Worm (Caenorhabditis elegans) whole organism, L4 larva: ENCODE measurements around the gene Y34F4.3.
A peak's percentile ranks its signal among the peaks of the same experiment; 100 is the strongest.

Experiments used
- F10B5.3 ChIP-seq: sonication (generic microtip); optimal IDR thresholded peaks from 2 replicates; lab custom pipeline; 2016; ENCODE audit warnings: mild to moderate bottlenecking, missing genetic modification characterization, missing compliant biosample characterization
- F37D6.2 ChIP-seq: sonication (generic microtip); optimal IDR thresholded peaks from 2 replicates; lab custom pipeline; 2016; ENCODE audit warnings: mild to moderate bottlenecking, missing genetic modification characterization, missing compliant biosample characterization
- F49E8.2 ChIP-seq: sonication (generic microtip); optimal IDR thresholded peaks from 2 replicates; lab custom pipeline; 2016; ENCODE audit warnings: missing compliant biosample characterization, mild to moderate bottlenecking, missing genetic modification characterization, borderline replicate concordance
- R02D3.7 ChIP-seq: fragments of 150-350 bp; sonication (generic microtip); optimal IDR thresholded peaks from 3 replicates; lab custom pipeline; 2014; ENCODE audit warnings: missing biosample characterization, missing genetic modification characterization
- T26A8.4 ChIP-seq: fragments of 200-800 bp; sonication (Bioruptor generic); IDR thresholded peaks from 2 replicates; pipeline ENCODE4 v1.3.6; 2022; ENCODE audit warnings: missing genetic modification characterization, missing compliant biosample characterization
- Y105C5A.15 ChIP-seq: fragments of 200-800 bp; sonication (Bioruptor generic); IDR thresholded peaks from 2 replicates; pipeline ENCODE4 v1.3.6; 2022; ENCODE audit warnings: missing genetic modification characterization, missing compliant biosample characterization
- Y48G9A.11 ChIP-seq: fragments of 200-800 bp; sonication (Bioruptor generic); IDR thresholded peaks from 2 replicates; pipeline ENCODE4 v1.3.6; 2022; ENCODE audit warnings: missing genetic modification reagents, missing genetic modification characterization, missing compliant biosample characterization
- ZK546.5 ChIP-seq, 2 experiments: sonication (generic microtip); optimal IDR thresholded peaks; 2 replicates each; lab custom pipeline; 2017; ENCODE audit warnings: missing biosample characterization in 2 of 2, missing genetic modification characterization in 2 of 2
- aha-1 ChIP-seq: fragments of 150-350 bp; peaks from one replicate; lab custom pipeline; 2014; ENCODE audit warnings: missing biosample characterization, missing genetic modification characterization
- aly-2 ChIP-seq: sonication (generic microtip); optimal IDR thresholded peaks from 2 replicates; lab custom pipeline; 2018; ENCODE audit warnings: missing biosample characterization, missing genetic modification characterization
- ama-1 ChIP-seq: fragments of 150-350 bp; optimal IDR thresholded peaks from 2 replicates; lab custom pipeline; 2014; ENCODE audit warnings: inconsistent platforms, mixed read lengths
- attf-4 ChIP-seq: sonication (generic microtip); optimal IDR thresholded peaks from 3 replicates; lab custom pipeline; 2017; ENCODE audit warnings: missing biosample characterization, missing genetic modification characterization
- ceh-62 ChIP-seq: sonication (generic microtip); optimal IDR thresholded peaks from 2 replicates; lab custom pipeline; 2017; ENCODE audit warnings: missing biosample characterization, missing genetic modification characterization
- ces-1 ChIP-seq: fragments of 150-350 bp; sonication (generic microtip); optimal IDR thresholded peaks from 4 replicates; lab custom pipeline; 2014; ENCODE audit warnings: missing biosample characterization, missing genetic modification reagents, missing genetic modification characterization
- cey-2 ChIP-seq: sonication (generic microtip); optimal IDR thresholded peaks from 3 replicates; lab custom pipeline; 2017; ENCODE audit warnings: missing genetic modification characterization, mild to moderate bottlenecking, missing compliant biosample characterization, antibody characterized with exemption, borderline replicate concordance; ENCODE audit not compliant: insufficient read depth
- ctbp-1 ChIP-seq: fragments of 200-800 bp; sonication (Bioruptor generic); IDR thresholded peaks from 2 replicates; pipeline ENCODE4 v1.3.6; 2022; ENCODE audit warnings: missing genetic modification reagents, missing genetic modification characterization, missing compliant biosample characterization
- daf-16 ChIP-seq, 3 experiments: sonication (generic microtip); optimal IDR thresholded peaks; 2 replicates each; lab custom pipeline; 2016 to 2017; ENCODE audit warnings: missing genetic modification characterization in 3 of 3, missing genetic modification reagents in 3 of 3, mild to moderate bottlenecking in 2 of 3, missing compliant biosample characterization in 2 of 3, missing biosample characterization in 1 of 3, moderate library complexity in 1 of 3
- daf-19 ChIP-seq: fragments of 200-800 bp; sonication (Bioruptor generic); conservative IDR thresholded peaks from 2 replicates; pipeline ENCODE4 v1.3.6; 2022; ENCODE audit warnings: missing genetic modification characterization, missing compliant biosample characterization
- dmd-6 ChIP-seq: fragments of 200-800 bp; sonication (Bioruptor generic); IDR thresholded peaks from 2 replicates; pipeline ENCODE4 v1.3.6; 2022; ENCODE audit warnings: missing genetic modification reagents, missing genetic modification characterization, missing compliant biosample characterization
- dpl-1 ChIP-seq: fragments of 150-350 bp; optimal IDR thresholded peaks from 2 replicates; lab custom pipeline; 2014; ENCODE audit warnings: missing biosample characterization, missing genetic modification reagents, missing genetic modification characterization
- duxl-1 ChIP-seq: sonication (generic microtip); optimal IDR thresholded peaks from 2 replicates; lab custom pipeline; 2016; ENCODE audit warnings: mild to moderate bottlenecking, missing genetic modification characterization, moderate library complexity, missing compliant biosample characterization; ENCODE audit not compliant: poor library complexity
- dve-1 ChIP-seq: sonication (generic microtip); optimal IDR thresholded peaks from 2 replicates; lab custom pipeline; 2017; ENCODE audit warnings: antibody characterized with exemption, mild to moderate bottlenecking, missing genetic modification characterization, missing compliant biosample characterization; ENCODE audit not compliant: insufficient read depth
- egl-43 ChIP-seq: fragments of 200-800 bp; sonication (Bioruptor generic); IDR thresholded peaks from 2 replicates; pipeline ENCODE4 v1.3.6; 2022; ENCODE audit warnings: missing genetic modification reagents, missing genetic modification characterization, missing compliant biosample characterization
- fkh-10 ChIP-seq: fragments of 150-350 bp; optimal IDR thresholded peaks from 2 replicates; lab custom pipeline; 2014; ENCODE audit warnings: missing biosample characterization, missing genetic modification reagents, missing genetic modification characterization
- lim-7 ChIP-seq: fragments of 200-800 bp; sonication (Bioruptor generic); IDR thresholded peaks from 2 replicates; pipeline ENCODE4 v1.3.6; 2022; ENCODE audit warnings: missing genetic modification characterization, missing compliant biosample characterization
- lin-15B ChIP-seq: fragments of 150-350 bp; sonication (generic microtip); optimal IDR thresholded peaks from 3 replicates; lab custom pipeline; 2014; ENCODE audit warnings: missing biosample characterization, missing genetic modification characterization
- lin-38 ChIP-seq: fragments of 200-800 bp; sonication (Bioruptor generic); IDR thresholded peaks from 2 replicates; pipeline ENCODE4 v1.3.6; 2022; ENCODE audit warnings: missing genetic modification reagents, missing genetic modification characterization, missing compliant biosample characterization
- lin-39 ChIP-seq: fragments of 150-350 bp; optimal IDR thresholded peaks from 2 replicates; lab custom pipeline; 2014; ENCODE audit warnings: missing biosample characterization, missing genetic modification reagents, missing genetic modification characterization
- mdt-29 ChIP-seq: fragments of 200-800 bp; sonication (Bioruptor generic); IDR thresholded peaks from 2 replicates; pipeline ENCODE4 v1.3.6; 2022; ENCODE audit warnings: missing genetic modification reagents, missing genetic modification characterization, missing compliant biosample characterization
- mxl-3 ChIP-seq: fragments of 200-800 bp; sonication (Bioruptor generic); optimal IDR thresholded peaks from 2 replicates; lab custom pipeline; 2018; ENCODE audit warnings: mild to moderate bottlenecking, missing genetic modification characterization, missing compliant biosample characterization
- nhr-10 ChIP-seq: fragments of 150-350 bp; optimal IDR thresholded peaks from 2 replicates; lab custom pipeline; 2014; ENCODE audit warnings: missing biosample characterization, missing genetic modification characterization
- nhr-11 ChIP-seq: fragments of 150-350 bp; optimal IDR thresholded peaks from 2 replicates; lab custom pipeline; 2014; ENCODE audit warnings: missing biosample characterization, missing genetic modification characterization
- nhr-237 ChIP-seq: sonication (generic microtip); optimal IDR thresholded peaks from 2 replicates; lab custom pipeline; 2017; ENCODE audit warnings: missing biosample characterization, missing genetic modification characterization
- nhr-28 ChIP-seq: fragments of 150-350 bp; optimal IDR thresholded peaks from 2 replicates; lab custom pipeline; 2014; ENCODE audit warnings: missing biosample characterization, missing genetic modification characterization
- nhr-48 ChIP-seq: sonication (generic microtip); optimal IDR thresholded peaks from 2 replicates; lab custom pipeline; 2016; ENCODE audit warnings: mild to moderate bottlenecking, missing genetic modification characterization, missing compliant biosample characterization
- nhr-76 ChIP-seq: fragments of 150-350 bp; optimal IDR thresholded peaks from 2 replicates; lab custom pipeline; 2014; ENCODE audit warnings: missing biosample characterization, missing genetic modification characterization
- nhr-77 ChIP-seq: fragments of 150-350 bp; optimal IDR thresholded peaks from 2 replicates; lab custom pipeline; 2014; ENCODE audit warnings: missing biosample characterization, missing genetic modification characterization
- pqm-1 ChIP-seq: sonication (generic microtip); optimal IDR thresholded peaks from 2 replicates; lab custom pipeline; 2017; ENCODE audit warnings: missing biosample characterization, missing genetic modification characterization
- rbr-2 ChIP-seq: sonication (generic microtip); optimal IDR thresholded peaks from 2 replicates; lab custom pipeline; 2016; ENCODE audit warnings: missing genotype, missing genetic modification characterization, missing compliant biosample characterization
- sdz-12 ChIP-seq: fragments of 200-800 bp; sonication (Bioruptor generic); optimal IDR thresholded peaks from 2 replicates; lab custom pipeline; 2018; ENCODE audit warnings: mild to moderate bottlenecking, missing genetic modification characterization, missing compliant biosample characterization
- skn-1 ChIP-seq: fragments of 150-350 bp; optimal IDR thresholded peaks from 2 replicates; lab custom pipeline; 2014; ENCODE audit warnings: missing biosample characterization, missing genetic modification characterization
- snpc-1.2 ChIP-seq: fragments of 200-800 bp; sonication (Bioruptor generic); IDR thresholded peaks from 2 replicates; pipeline ENCODE4 v1.3.6; 2022; ENCODE audit warnings: missing genetic modification reagents, missing genetic modification characterization, missing compliant biosample characterization
- tag-97 ChIP-seq: fragments of 200-800 bp; sonication (Bioruptor generic); IDR thresholded peaks from 2 replicates; pipeline ENCODE4 v1.3.6; 2022; ENCODE audit warnings: missing genetic modification characterization, missing compliant biosample characterization
- tra-1 ChIP-seq: fragments of 200-800 bp; sonication (Bioruptor generic); IDR thresholded peaks from 2 replicates; pipeline ENCODE4 v1.3.6; 2022; ENCODE audit warnings: missing genetic modification reagents, missing genetic modification characterization, missing compliant biosample characterization
- unc-62 ChIP-seq, 3 experiments: fragments of 150-350 bp in 1 of 3; sonication (generic microtip); optimal IDR thresholded peaks in 2 of 3; peaks in 1 of 3; 1 replicate in 1 of 3; 2 replicates in 2 of 3; lab custom pipeline; 2014 to 2017; ENCODE audit warnings: missing biosample characterization in 3 of 3, missing genetic modification characterization in 3 of 3, missing genetic modification reagents in 3 of 3, missing genotype in 1 of 3
- vab-7 ChIP-seq: fragments of 200-800 bp; sonication (Bioruptor generic); IDR thresholded peaks from 2 replicates; pipeline ENCODE4 v1.3.6; 2022; ENCODE audit warnings: missing genetic modification reagents, missing genetic modification characterization, missing compliant biosample characterization
- zfp-2 ChIP-seq: sonication (generic microtip); optimal IDR thresholded peaks from 2 replicates; lab custom pipeline; 2016; ENCODE audit warnings: mild to moderate bottlenecking, missing genetic modification characterization, missing compliant biosample characterization
- zip-2 ChIP-seq: fragments of 150-350 bp; optimal IDR thresholded peaks from 2 replicates; lab custom pipeline; 2014; ENCODE audit warnings: missing biosample characterization, missing genetic modification characterization

The Y34F4.3 gene

ce11 chrIII:989558-989957, 26.4 kb downstream of the Y34F4.3 start:
- TF ChIP-seq lin-38 (no peak), daf-16 (GFP tag; optimal IDR thresholded peaks at IDR 0.05; lab: Kevin White, UChicago) (no peak), daf-16 (tag; optimal IDR thresholded peaks at IDR 0.05; lab: Kevin White, UChicago) (no peak), ctbp-1 (GFP tag; lab: Robert Waterston, UW) (peak; percentile 32; the same call in 1 of the 2 replicates), zip-2 (tag; lab: Kevin White, UChicago) (no peak), ces-1 (peak; percentile 68), fkh-10 (GFP tag; lab: Kevin White, UChicago) (peak; percentile 42)

- TF ChIP-seq nhr-237 (tag; lab: Kevin White, UChicago) (no peak), lin-15B (tag; lab: Kevin White, UChicago) (no peak), ZK546.5 (tag; optimal IDR thresholded peaks at IDR 0.05; lab: Kevin White, UChicago) (no peak), duxl-1 (tag; lab: Kevin White, UChicago) (no peak), egl-43 (no peak), snpc-1.2 (no peak), nhr-48 (tag; lab: Kevin White, UChicago) (no peak), nhr-11 (tag; lab: Kevin White, UChicago) (no peak), F10B5.3 (no peak), nhr-77 (tag; lab: Kevin White, UChicago) (no peak), F37D6.2 (tag; lab: Kevin White, UChicago) (no peak), F49E8.2 (no peak), nhr-10 (tag; lab: Kevin White, UChicago) (no peak), zfp-2 (no peak), cey-2 (tag; lab: Kevin White, UChicago) (no peak)
These were observed 33.0 kb downstream of the Y34F4.3 start, which contains the start of gene tbc-10 for ce11 chrIII:982961-983360. Gene tbc-10 (plus strand): TSS chrIII:983261.

ce11 chrIII:981960-982359, 34.0 kb downstream of the Y34F4.3 start:
- no peak for TF ChIP-seq ama-1
- TF ChIP-seq Y48G9A.11: no peak
- peak; percentile 55 for TF ChIP-seq duxl-1 (tag; lab: Kevin White, UChicago)
- no peak for TF ChIP-seq sdz-12 (GFP tag; lab: Kevin White, UChicago)
- no peak for TF ChIP-seq skn-1 (tag; lab: Kevin White, UChicago)
- TF ChIP-seq mdt-29: no peak
- TF ChIP-seq tag-97: no peak
- peak; percentile 96 for TF ChIP-seq aha-1 (tag; lab: Kevin White, UChicago)
- no peak for TF ChIP-seq tra-1 (GFP tag; lab: Robert Waterston, UW)
- TF ChIP-seq egl-43: no peak
- no peak for TF ChIP-seq rbr-2 (tag; lab: Kevin White, UChicago)
- TF ChIP-seq ceh-62: no peak
- no peak for TF ChIP-seq lin-39
- peak; percentile 29; the same call in 1 of the 2 replicates for TF ChIP-seq dmd-6 (GFP tag; lab: Robert Waterston, UW)
- TF ChIP-seq aly-2 (tag; lab: Kevin White, UChicago): no peak
- no peak for TF ChIP-seq T26A8.4
- no peak for TF ChIP-seq mxl-3 (GFP tag; lab: Kevin White, UChicago)
- TF ChIP-seq nhr-76 (tag; lab: Kevin White, UChicago): no peak
- TF ChIP-seq lim-7 (GFP tag; lab: Robert Waterston, UW): no peak
- no peak for TF ChIP-seq Y105C5A.15 (GFP tag; lab: Robert Waterston, UW)
- no peak for TF ChIP-seq attf-4 (tag; lab: Kevin White, UChicago)
- no peak for TF ChIP-seq ZK546.5 (tag; optimal IDR thresholded peaks at IDR 0.05; lab: Kevin White, UChicago)
- no peak for TF ChIP-seq nhr-11 (tag; lab: Kevin White, UChicago)
- no peak for TF ChIP-seq daf-19 (GFP tag; lab: Robert Waterston, UW)
- TF ChIP-seq daf-16 (GFP tag; optimal IDR thresholded peaks at IDR 0.05; lab: Kevin White, UChicago): no peak
- peak; percentile 50 for TF ChIP-seq daf-16 (tag; optimal IDR thresholded peaks at IDR 0.05; lab: Kevin White, UChicago)
- TF ChIP-seq R02D3.7 (tag; lab: Kevin White, UChicago): no peak
- TF ChIP-seq F10B5.3: no peak
- TF ChIP-seq vab-7 (GFP tag; lab: Robert Waterston, UW): no peak
- peak; percentile 28 for TF ChIP-seq nhr-28
- peak; percentile 15 for TF ChIP-seq dpl-1 (GFP tag; lab: Kevin White, UChicago)
- TF ChIP-seq dve-1: peak; percentile 19
- TF ChIP-seq lin-38: no peak
- no peak for TF ChIP-seq pqm-1 (tag; lab: Kevin White, UChicago)
- peak in 1 of 2 experiments; percentile 33 for TF ChIP-seq unc-62 (GFP tag; optimal IDR thresholded peaks at IDR 0.05 in 1 of 2; lab: Kevin White, UChicago)
- TF ChIP-seq unc-62 (tag; optimal IDR thresholded peaks at IDR 0.05; lab: Kevin White, UChicago): no peak
